Fruit fly (Drosophila melanogaster) whole organism, embryonic: ENCODE results near the gene CG14931.

ENCODE experiments used
- CG10274 ChIP-seq: fragments of 200-800 bp; sonication (Bioruptor generic); optimal IDR thresholded peaks from 3 replicates; lab custom pipeline; 2017; ENCODE audit warnings: missing biosample characterization, mild to moderate bottlenecking, missing genetic modification characterization
- CG10543 ChIP-seq: fragments of 200-800 bp; sonication (Bioruptor generic); optimal IDR thresholded peaks from 3 replicates; lab custom pipeline; 2017; ENCODE audit warnings: missing biosample characterization, mild to moderate bottlenecking, missing genetic modification characterization, moderate library complexity
- CG12219 ChIP-seq: fragments of 200-800 bp; sonication (Bioruptor generic); optimal IDR thresholded peaks from 3 replicates; lab custom pipeline; 2018; ENCODE audit warnings: missing biosample characterization, mild to moderate bottlenecking, missing genetic modification characterization
- CG12236 ChIP-seq: fragments of 200-800 bp; sonication (Bioruptor generic); optimal IDR thresholded peaks from 2 replicates; lab custom pipeline; 2016; ENCODE audit warnings: missing biosample characterization, missing genetic modification characterization
- CG13287 ChIP-seq: fragments of 200-800 bp; sonication (Bioruptor generic); IDR thresholded peaks from 2 replicates; pipeline ENCODE4 v1.3.6; 2022; ENCODE audit warnings: missing biosample characterization, missing genetic modification characterization; ENCODE audit not compliant: partially characterized antibody
- CG14710 ChIP-seq: fragments of 200-800 bp; sonication (Bioruptor generic); optimal IDR thresholded peaks from 3 replicates; lab custom pipeline; 2019; ENCODE audit warnings: missing biosample characterization, mild to moderate bottlenecking, missing genetic modification characterization, moderate library complexity
- CG14860 ChIP-seq: fragments of 200-800 bp; sonication (Bioruptor generic); IDR thresholded peaks from 3 replicates; pipeline ENCODE4 v1.3.6; 2022; ENCODE audit warnings: missing biosample characterization, missing genetic modification characterization; ENCODE audit not compliant: partially characterized antibody
- CG16863 ChIP-seq: fragments of 200-800 bp; sonication (Bioruptor generic); optimal IDR thresholded peaks from 3 replicates; lab custom pipeline; 2016; ENCODE audit warnings: missing biosample characterization, missing genetic modification characterization
- CG2129 ChIP-seq: fragments of 200-800 bp; sonication (Bioruptor generic); IDR thresholded peaks from 2 replicates; pipeline ENCODE4 v1.3.6; 2022; ENCODE audit warnings: missing biosample characterization, missing genetic modification characterization; ENCODE audit not compliant: partially characterized antibody
- CG2875 ChIP-seq: fragments of 200-800 bp; sonication (Bioruptor generic); optimal IDR thresholded peaks from 2 replicates; lab custom pipeline; 2017; ENCODE audit warnings: missing biosample characterization, mild to moderate bottlenecking, missing genetic modification characterization, missing genetic modification reagents
- CG32532 ChIP-seq: fragments of 200-800 bp; sonication (Bioruptor generic); IDR thresholded peaks from 2 replicates; pipeline ENCODE4 v1.3.6; 2022; ENCODE audit warnings: missing biosample characterization, missing genetic modification characterization
- CG3281 ChIP-seq: fragments of 200-800 bp; sonication (Bioruptor generic); optimal IDR thresholded peaks from 3 replicates; lab custom pipeline; 2017; ENCODE audit warnings: missing biosample characterization, mild to moderate bottlenecking, missing genetic modification characterization
- CG34376 ChIP-seq: fragments of 200-800 bp; sonication (Bioruptor generic); optimal IDR thresholded peaks from 2 replicates; lab custom pipeline; 2018; ENCODE audit warnings: missing biosample characterization, mild to moderate bottlenecking, missing genetic modification characterization
- CG3726 ChIP-seq: fragments of 200-800 bp; sonication (Bioruptor generic); IDR thresholded peaks from 3 replicates; pipeline ENCODE4, ENCODE4 v1.3.6; 2022; ENCODE audit warnings: missing biosample characterization, missing genetic modification characterization
- CG4282 ChIP-seq: fragments of 200-800 bp; sonication (Bioruptor generic); optimal IDR thresholded peaks from 2 replicates; lab custom pipeline; 2016; ENCODE audit warnings: missing biosample characterization, missing genetic modification characterization
- CG6175 ChIP-seq: fragments of 200-800 bp; sonication (Bioruptor generic); IDR thresholded peaks from 3 replicates; pipeline ENCODE4 v1.3.6; 2022; ENCODE audit warnings: missing biosample characterization, missing genetic modification characterization
- CG7987 ChIP-seq: fragments of 200-800 bp; sonication (Bioruptor generic); optimal IDR thresholded peaks from 2 replicates; lab custom pipeline; 2018; ENCODE audit warnings: missing biosample characterization, mild to moderate bottlenecking, missing genetic modification characterization, moderate library complexity
- Camta ChIP-seq: fragments of 200-800 bp; sonication (Bioruptor generic); optimal IDR thresholded peaks from 2 replicates; lab custom pipeline; 2016; ENCODE audit warnings: missing biosample characterization, missing genetic modification characterization
- Chrac-16 ChIP-seq: fragments of 200-800 bp; sonication (Bioruptor generic); optimal IDR thresholded peaks from 3 replicates; lab custom pipeline; 2016; ENCODE audit warnings: missing biosample characterization, missing genetic modification characterization
- Dll ChIP-seq: fragments of 200-800 bp; sonication (Bioruptor generic); IDR thresholded peaks from 4 replicates; pipeline ENCODE4 v1.3.6; 2022; ENCODE audit warnings: missing biosample characterization, missing genetic modification characterization; ENCODE audit not compliant: partially characterized antibody
- Drgx ChIP-seq: fragments of 200-800 bp; sonication (Bioruptor generic); IDR thresholded peaks from 2 replicates; pipeline ENCODE4 v1.3.6; 2022; ENCODE audit warnings: missing biosample characterization, missing genetic modification characterization
- Elba2 ChIP-seq: fragments of 200-800 bp; sonication (Bioruptor generic); optimal IDR thresholded peaks from 3 replicates; lab custom pipeline; 2016; ENCODE audit warnings: missing biosample characterization, missing genetic modification characterization
- Gsc ChIP-seq: fragments of 200-800 bp; sonication (Bioruptor generic); IDR thresholded peaks from 2 replicates; pipeline ENCODE4 v1.3.6; 2022; ENCODE audit warnings: missing biosample characterization, missing genetic modification characterization
- Hand ChIP-seq: fragments of 200-800 bp; sonication (Bioruptor generic); optimal IDR thresholded peaks from 2 replicates; lab custom pipeline; 2017; ENCODE audit warnings: mild to moderate bottlenecking, missing biosample characterization, missing genetic modification reagents, missing genetic modification characterization
- HmgZ ChIP-seq: fragments of 200-800 bp; sonication (Bioruptor generic); optimal IDR thresholded peaks from 2 replicates; lab custom pipeline; 2018; ENCODE audit warnings: missing biosample characterization, mild to moderate bottlenecking, missing genetic modification characterization
- Lhr ChIP-seq: fragments of 200-800 bp; sonication (Bioruptor generic); optimal IDR thresholded peaks from 3 replicates; lab custom pipeline; 2017; ENCODE audit warnings: mild to moderate bottlenecking, missing biosample characterization, missing genetic modification reagents, missing genetic modification characterization
- NK7.1 ChIP-seq: fragments of 200-800 bp; sonication (Bioruptor generic); optimal IDR thresholded peaks from 3 replicates; lab custom pipeline; 2016; ENCODE audit warnings: missing biosample characterization, missing genetic modification characterization
- Nf-YB ChIP-seq: fragments of 200-800 bp; sonication (Bioruptor generic); optimal IDR thresholded peaks from 3 replicates; lab custom pipeline; 2019; ENCODE audit warnings: missing biosample characterization, mild to moderate bottlenecking, missing genetic modification characterization, moderate library complexity
- az2 ChIP-seq: fragments of 200-800 bp; sonication (Bioruptor generic); optimal IDR thresholded peaks from 3 replicates; lab custom pipeline; 2016; ENCODE audit warnings: missing biosample characterization, missing genetic modification characterization
- cas ChIP-seq: fragments of 200-800 bp; sonication (Bioruptor generic); IDR thresholded peaks from 2 replicates; pipeline ENCODE4 v1.3.6; 2022; ENCODE audit warnings: missing biosample characterization, missing genetic modification characterization
- chm ChIP-seq: fragments of 200-800 bp; sonication (Bioruptor generic); IDR thresholded peaks from 2 replicates; pipeline ENCODE4 v1.3.6; 2022; ENCODE audit warnings: missing biosample characterization, missing genetic modification characterization
- cwo ChIP-seq: fragments of 200-800 bp; sonication (Bioruptor generic); optimal IDR thresholded peaks from 3 replicates; lab custom pipeline; 2017; ENCODE audit warnings: missing biosample characterization, missing genetic modification characterization, mild to moderate bottlenecking, moderate library complexity, missing genetic modification reagents
- dmrt11E ChIP-seq: fragments of 200-800 bp; sonication (Bioruptor generic); optimal IDR thresholded peaks from 3 replicates; lab custom pipeline; 2018; ENCODE audit warnings: missing biosample characterization, mild to moderate bottlenecking, missing genetic modification characterization, moderate library complexity
- dmrt99B ChIP-seq: fragments of 200-800 bp; sonication (Bioruptor generic); optimal IDR thresholded peaks from 2 replicates; lab custom pipeline; 2018; ENCODE audit warnings: missing biosample characterization, mild to moderate bottlenecking, missing genetic modification characterization, moderate library complexity
- eve ChIP-seq, 2 experiments: fragments of >200 bp; optimal IDR thresholded peaks; 2 replicates each; lab custom pipeline; 2017; ENCODE audit warnings: missing biosample characterization in 2 of 2, missing genetic modification characterization in 2 of 2
- exex ChIP-seq: fragments of 200-800 bp; sonication (Bioruptor generic); optimal IDR thresholded peaks from 4 replicates; lab custom pipeline; 2018; ENCODE audit warnings: missing biosample characterization, mild to moderate bottlenecking, missing genetic modification characterization, moderate library complexity
- fd102C ChIP-seq: fragments of 200-800 bp; sonication (Bioruptor generic); optimal IDR thresholded peaks from 2 replicates; lab custom pipeline; 2018; ENCODE audit warnings: missing biosample characterization, mild to moderate bottlenecking, missing genetic modification characterization, moderate library complexity
- grn ChIP-seq: fragments of 200-800 bp; sonication (Bioruptor generic); optimal IDR thresholded peaks from 3 replicates; lab custom pipeline; 2017; ENCODE audit warnings: missing biosample characterization, missing genetic modification characterization
- her ChIP-seq: fragments of 200-800 bp; sonication (Bioruptor generic); optimal IDR thresholded peaks from 2 replicates; lab custom pipeline; 2016; ENCODE audit warnings: missing biosample characterization, missing genetic modification characterization
- kay ChIP-seq: fragments of 200-800 bp; sonication (Bioruptor generic); optimal IDR thresholded peaks from 2 replicates; lab custom pipeline; 2016; ENCODE audit warnings: missing biosample characterization, missing genetic modification characterization
- lbe ChIP-seq: fragments of 200-800 bp; sonication (Bioruptor generic); optimal IDR thresholded peaks from 2 replicates; lab custom pipeline; 2016; ENCODE audit warnings: missing biosample characterization, mild to moderate bottlenecking, missing genetic modification characterization
- mam ChIP-seq: fragments of 200-800 bp; sonication (Bioruptor generic); optimal IDR thresholded peaks from 3 replicates; lab custom pipeline; 2016; ENCODE audit warnings: missing biosample characterization, missing genetic modification characterization
- mld ChIP-seq: fragments of 200-800 bp; sonication (Bioruptor generic); IDR thresholded peaks from 3 replicates; pipeline ENCODE4 v1.3.6; 2022; ENCODE audit warnings: missing biosample characterization, missing genetic modification characterization; ENCODE audit not compliant: partially characterized antibody
- nau ChIP-seq: fragments of 200-800 bp; sonication (Bioruptor generic); optimal IDR thresholded peaks from 3 replicates; lab custom pipeline; 2017; ENCODE audit warnings: missing biosample characterization, mild to moderate bottlenecking, missing genetic modification characterization, missing genetic modification reagents
- org-1 ChIP-seq: fragments of 200-800 bp; sonication (Bioruptor generic); optimal IDR thresholded peaks from 2 replicates; lab custom pipeline; 2017; ENCODE audit warnings: missing biosample characterization, missing genetic modification characterization
- pan ChIP-seq, 4 experiments: fragments of >200 bp in 3 of 4; fragments of 200-800 bp in 1 of 4; sonication (Bioruptor generic) in 1 of 4; optimal IDR thresholded peaks in 3 of 4; IDR thresholded peaks in 1 of 4; 2 replicates each; pipeline versions ENCODE4 v1.3.6 to Lab custom; 2017 to 2022; ENCODE audit warnings: missing biosample characterization in 2 of 4, missing genetic modification characterization in 2 of 4, mixed read lengths in 1 of 4
- tll ChIP-seq, 2 experiments: fragments of 200-800 bp in 1 of 2; fragments of >200 bp in 1 of 2; sonication (Bioruptor generic) in 1 of 2; optimal IDR thresholded peaks; 2 replicates each; lab custom pipeline; 2017 to 2019; ENCODE audit warnings: missing biosample characterization in 2 of 2, missing genetic modification characterization in 2 of 2, mild to moderate bottlenecking in 1 of 2, moderate library complexity in 1 of 2
- tna ChIP-seq: fragments of 200-800 bp; sonication (Bioruptor generic); IDR thresholded peaks from 2 replicates; pipeline ENCODE4 v1.3.6; 2022; ENCODE audit warnings: missing biosample characterization, missing genetic modification characterization; ENCODE audit not compliant: partially characterized antibody
- yki ChIP-seq: fragments of >200 bp; optimal IDR thresholded peaks from 3 replicates; lab custom pipeline; 2018

The CG14931 gene

dm6 chr2L:11788034-11788433 lies at the start of gene CG14931:
Gene CG14931, plus strand, starts transcription at chr2L:11788334.
- TF ChIP-seq CG14710 (tag; lab: Kevin White, UChicago) (no peak), Chrac-16 (GFP tag; lab: Kevin White, UChicago) (no peak), cas (no peak), cwo (GFP tag; lab: Kevin White, UChicago) (no peak), CG4282 (GFP tag; lab: Kevin White, UChicago) (no peak), yki (lab: Kevin White, UChicago) (no peak), CG10274 (GFP tag; lab: Kevin White, UChicago) (no peak), CG12236 (no peak), CG3726 (GFP tag; lab: Robert Waterston, UW) (no peak), CG16863 (GFP tag; lab: Kevin White, UChicago) (no peak), chm (GFP tag; lab: Robert Waterston, UW) (no peak), CG34376 (GFP tag; lab: Kevin White, UChicago) (no peak), kay (no peak), CG2129 (GFP tag; lab: Robert Waterston, UW) (no peak), Gsc (GFP tag; lab: Robert Waterston, UW) (no peak), CG2875 (GFP tag; lab: Kevin White, UChicago) (no peak), Dll (GFP tag; lab: Robert Waterston, UW) (no peak)

dm6 chr2L:11738554-11738982 lies 49.6 kb upstream of the CG14931 start, which contains the start of gene Vha100-5:
Gene Vha100-5, plus strand, starts transcription at chr2L:11738948.
- TF ChIP-seq tna (no peak), Elba2 (no peak), CG32532 (GFP tag; lab: Robert Waterston, UW) (no peak), CG13287 (GFP tag; lab: Robert Waterston, UW) (no peak), HmgZ (tag; lab: Kevin White, UChicago) (no peak), Lhr (no peak), tll (GFP tag; optimal IDR thresholded peaks at IDR 0.05; lab: Kevin White, UChicago) (no peak), lbe (GFP tag; lab: Kevin White, UChicago) (no peak), org-1 (GFP tag; lab: Kevin White, UChicago) (no peak), eve (GFP tag; optimal IDR thresholded peaks at IDR 0.05; lab: Kevin White, UChicago) (no peak), cwo (GFP tag; lab: Kevin White, UChicago) (peak; percentile 53), dmrt11E (tag; lab: Kevin White, UChicago) (no peak), CG7987 (GFP tag; lab: Kevin White, UChicago) (no peak), CG34376 (GFP tag; lab: Kevin White, UChicago) (peak; percentile 79), mam (GFP tag; lab: Kevin White, UChicago) (no peak), az2 (GFP tag; lab: Kevin White, UChicago) (no peak), CG3281 (GFP tag; lab: Kevin White, UChicago) (no peak), exex (tag; lab: Kevin White, UChicago) (peak; percentile 92), fd102C (no peak), Hand (GFP tag; lab: Kevin White, UChicago) (no peak), NK7.1 (GFP tag; lab: Kevin White, UChicago) (no peak), mld (GFP tag; lab: Robert Waterston, UW) (no peak), Nf-YB (GFP tag; lab: Kevin White, UChicago) (no peak), CG6175 (GFP tag; lab: Robert Waterston, UW) (0 out of 3 replicates have a peak, but pooled peaks have one; percentile 28), nau (GFP tag; lab: Kevin White, UChicago) (no peak), Drgx (GFP tag; lab: Robert Waterston, UW) (no peak), grn (peak; percentile 72), pan (optimal IDR thresholded peaks at IDR 0.05; lab: Kevin White, UChicago) (no peak), pan (GFP tag; optimal IDR thresholded peaks at IDR 0.05 in 1 of 2, IDR thresholded peaks at IDR 0.05 in 1 of 2) (no peak), CG14860 (no peak), CG12219 (GFP tag; lab: Kevin White, UChicago) (no peak), her (no peak), Camta (GFP tag; lab: Kevin White, UChicago) (no peak), CG10543 (GFP tag; lab: Kevin White, UChicago) (peak; percentile 17), dmrt99B (tag; lab: Kevin White, UChicago) (no peak)
